Fruit fly (Drosophila melanogaster) whole organism, adult: Measurements from ENCODE around the gene bib.

Experiments used
- CG11617 ChIP-seq: fragments of 200-800 bp; sonication (Bioruptor generic); optimal IDR thresholded peaks from 2 replicates; lab custom pipeline; 2017; ENCODE audit warnings: mild to moderate bottlenecking, missing biosample characterization, missing genetic modification reagents, missing genetic modification characterization
- CG12768 ChIP-seq: fragments of 200-800 bp; sonication (Bioruptor generic); optimal IDR thresholded peaks from 2 replicates; lab custom pipeline; 2017; ENCODE audit warnings: missing biosample characterization, missing genetic modification characterization, mild to moderate bottlenecking, moderate library complexity, missing genetic modification reagents
- CG14711 ChIP-seq: fragments of 200-800 bp; sonication (Bioruptor generic); optimal IDR thresholded peaks from 2 replicates; lab custom pipeline; 2018; ENCODE audit warnings: missing biosample characterization, mild to moderate bottlenecking, missing genetic modification characterization, moderate library complexity
- CG1620 ChIP-seq: fragments of 200-800 bp; sonication (Bioruptor generic); optimal IDR thresholded peaks from 2 replicates; lab custom pipeline; 2016; ENCODE audit warnings: missing biosample characterization, missing genetic modification characterization
- CG33017 ChIP-seq: fragments of 200-800 bp; sonication (Bioruptor generic); optimal IDR thresholded peaks from 2 replicates; lab custom pipeline; 2018; ENCODE audit warnings: missing biosample characterization, mild to moderate bottlenecking, missing genetic modification characterization, moderate library complexity
- CG5204 ChIP-seq: fragments of 200-800 bp; sonication (Bioruptor generic); optimal IDR thresholded peaks from 2 replicates; lab custom pipeline; 2016; ENCODE audit warnings: missing biosample characterization, missing genetic modification characterization
- CG7045 ChIP-seq: fragments of 200-800 bp; sonication (Bioruptor generic); optimal IDR thresholded peaks from 2 replicates; lab custom pipeline; 2017; ENCODE audit warnings: missing biosample characterization, mild to moderate bottlenecking, missing genetic modification characterization
- CG7101 ChIP-seq: fragments of 200-800 bp; sonication (Bioruptor generic); optimal IDR thresholded peaks from 2 replicates; lab custom pipeline; 2018; ENCODE audit warnings: missing biosample characterization, mild to moderate bottlenecking, missing genetic modification characterization, moderate library complexity
- Clk ChIP-seq: fragments of 200-800 bp; sonication (Bioruptor generic); optimal IDR thresholded peaks from 2 replicates; lab custom pipeline; 2017; ENCODE audit warnings: missing biosample characterization, missing genetic modification characterization
- Crg-1 ChIP-seq: fragments of 200-800 bp; sonication (Bioruptor generic); optimal IDR thresholded peaks from 2 replicates; lab custom pipeline; 2016; ENCODE audit warnings: missing biosample characterization, missing genetic modification characterization
- Hr96 ChIP-seq: fragments of 200-800 bp; sonication (Bioruptor generic); optimal IDR thresholded peaks from 2 replicates; lab custom pipeline; 2016; ENCODE audit warnings: missing biosample characterization, missing genetic modification characterization
- Mnt ChIP-seq: fragments of 200-800 bp; sonication (Bioruptor generic); optimal IDR thresholded peaks from 2 replicates; lab custom pipeline; 2016; ENCODE audit warnings: missing biosample characterization, mild to moderate bottlenecking, missing genetic modification characterization
- bab1 ChIP-seq: fragments of 200-800 bp; sonication (Bioruptor generic); optimal IDR thresholded peaks from 3 replicates; lab custom pipeline; 2019; ENCODE audit warnings: missing biosample characterization, mild to moderate bottlenecking, missing genetic modification characterization, moderate library complexity
- cic ChIP-seq: fragments of 200-800 bp; sonication (Bioruptor generic); optimal IDR thresholded peaks from 2 replicates; lab custom pipeline; 2017; ENCODE audit warnings: missing biosample characterization, mild to moderate bottlenecking, missing genetic modification characterization, moderate library complexity
- cnc ChIP-seq, 2 experiments: fragments of >200 bp; optimal IDR thresholded peaks; 2 replicates each; lab custom pipeline; 2017
- kay ChIP-seq: fragments of 200-800 bp; sonication (Bioruptor generic); peaks from one replicate; lab custom pipeline; 2016; ENCODE audit warnings: missing biosample characterization, missing genetic modification characterization, borderline replicate concordance
- ovo ChIP-seq: fragments of 200-800 bp; sonication (Bioruptor generic); optimal IDR thresholded peaks from 2 replicates; lab custom pipeline; 2016; ENCODE audit warnings: missing biosample characterization, missing genetic modification characterization
- pad ChIP-seq: fragments of 200-800 bp; sonication (Bioruptor generic); optimal IDR thresholded peaks from 3 replicates; lab custom pipeline; 2017; ENCODE audit warnings: missing biosample characterization, missing genetic modification characterization, mild to moderate bottlenecking, moderate library complexity, missing genetic modification reagents
- tj ChIP-seq: fragments of 200-800 bp; sonication (Bioruptor generic); optimal IDR thresholded peaks from 3 replicates; lab custom pipeline; 2017; ENCODE audit warnings: missing biosample characterization, mild to moderate bottlenecking, missing genetic modification characterization, moderate library complexity
- toe ChIP-seq: fragments of 200-800 bp; sonication (Bioruptor generic); optimal IDR thresholded peaks from 2 replicates; lab custom pipeline; 2016; ENCODE audit warnings: missing biosample characterization, missing genetic modification characterization

bib gene

DNA sequence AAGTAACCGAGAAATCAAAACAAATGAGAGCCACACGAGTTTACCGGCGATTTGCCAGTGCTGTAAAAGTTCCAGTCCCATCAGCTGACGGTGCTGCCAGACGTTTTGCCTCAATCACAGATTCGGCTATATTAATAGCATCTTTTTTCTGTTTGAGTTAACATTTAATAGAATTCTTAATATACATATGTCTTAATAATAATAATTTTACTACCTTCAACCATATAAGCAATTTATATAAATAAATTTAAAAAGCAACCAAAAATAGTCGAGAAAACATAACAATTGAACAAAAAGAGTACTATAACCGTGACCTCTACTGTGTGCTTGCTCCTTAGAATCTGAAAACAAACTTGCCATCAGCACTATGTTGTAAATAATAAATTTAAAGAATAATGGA lies 30.3 kb upstream of the bib start, which contains the start of the genes CG13126 and CG4709:
CG13126 (minus strand) TSS at position 63 of the 400 bp plus-strand sequence.
CG4709 (plus strand) TSS at position 207 of the 400 bp plus-strand sequence.
- TF ChIP-seq CG33017 (peak; percentile 89), CG5204 (GFP tag; lab: Kevin White, UChicago) (no peak), CG14711 (tag; lab: Kevin White, UChicago) (peak; percentile 95), Clk (GFP tag; lab: Kevin White, UChicago) (peak; percentile 61), CG7045 (peak; percentile 89), CG1620 (no peak), tj (GFP tag; lab: Kevin White, UChicago) (peak; percentile 61), cic (GFP tag; lab: Kevin White, UChicago) (peak; percentile 50), CG11617 (GFP tag; lab: Kevin White, UChicago) (peak; percentile 89), toe (GFP tag; lab: Kevin White, UChicago) (peak; percentile 60), bab1 (peak; percentile 92), Mnt (GFP tag; lab: Kevin White, UChicago) (peak; percentile 85), pad (GFP tag; lab: Kevin White, UChicago) (peak; percentile 79), cnc (optimal IDR thresholded peaks at IDR 0.05; lab: Kevin White, UChicago) (no peak), ovo (GFP tag; lab: Kevin White, UChicago) (peak; percentile 38), CG12768 (GFP tag; lab: Kevin White, UChicago) (peak; percentile 90), Crg-1 (GFP tag; lab: Kevin White, UChicago) (peak; percentile 69), kay (GFP tag; lab: Kevin White, UChicago) (no peak), CG7101 (peak; percentile 94), Hr96 (GFP tag; lab: Kevin White, UChicago) (peak; percentile 17)

dm6 chr2L:9954696-9955095 lies 29.7 kb upstream of the bib start:
- TF ChIP-seq cnc (optimal IDR thresholded peaks at IDR 0.05; lab: Kevin White, UChicago) (no peak), ovo (GFP tag; lab: Kevin White, UChicago) (no peak), Mnt (GFP tag; lab: Kevin White, UChicago) (no peak), CG7045 (no peak), Hr96 (GFP tag; lab: Kevin White, UChicago) (no peak), CG5204 (GFP tag; lab: Kevin White, UChicago) (no peak), Crg-1 (GFP tag; lab: Kevin White, UChicago) (no peak), CG14711 (tag; lab: Kevin White, UChicago) (no peak)

DNA sequence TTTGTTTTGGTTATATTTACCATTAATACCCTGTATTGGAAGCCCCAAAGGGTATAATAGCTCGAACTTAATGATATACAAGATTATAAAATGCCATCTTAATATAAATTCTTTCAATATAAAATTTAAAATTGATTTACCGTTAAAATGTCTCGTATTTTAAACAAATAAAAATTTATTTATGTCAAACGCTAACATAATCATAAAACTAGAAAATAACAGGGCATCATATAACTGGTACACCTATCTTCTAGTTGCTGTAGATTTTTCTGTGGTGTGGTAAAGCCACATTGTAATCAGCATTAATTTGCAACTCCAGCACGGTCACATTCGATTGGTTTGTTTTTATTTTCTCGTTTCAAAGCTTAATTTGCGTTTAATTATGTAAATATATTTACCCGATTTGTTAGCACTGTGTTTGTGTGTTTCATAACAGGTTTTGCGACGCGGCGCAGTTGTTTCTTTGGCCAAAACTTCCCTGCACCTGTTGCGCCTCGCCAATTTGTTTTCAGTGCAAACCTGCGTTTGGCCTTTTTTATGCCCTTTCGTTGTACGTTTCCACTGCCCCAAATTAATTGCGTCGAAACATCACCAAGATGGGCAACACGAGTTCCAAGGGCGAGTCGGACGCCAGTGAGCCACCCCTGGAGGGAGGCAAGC lies 27.3 kb upstream of the bib start, which contains the start of the genes CG4658 and CG5846:
CG4658 (plus strand) TSS at position 140 of the 660 bp plus-strand sequence.
CG5846 (minus strand) TSS at position 245 of the 660 bp plus-strand sequence.
- no peak for TF ChIP-seq toe (GFP tag; lab: Kevin White, UChicago)
- peak; percentile 45 for TF ChIP-seq Clk (GFP tag; lab: Kevin White, UChicago)
- TF ChIP-seq CG12768 (GFP tag; lab: Kevin White, UChicago), result peak; percentile 85
- TF ChIP-seq CG7045, result peak; percentile 84
- no peak for TF ChIP-seq CG5204 (GFP tag; lab: Kevin White, UChicago)
- peak; percentile 92 for TF ChIP-seq CG11617 (GFP tag; lab: Kevin White, UChicago)
- TF ChIP-seq tj (GFP tag; lab: Kevin White, UChicago), result peak; percentile 68
- TF ChIP-seq Hr96 (GFP tag; lab: Kevin White, UChicago), result no peak
- peak; percentile 96 for TF ChIP-seq bab1
- TF ChIP-seq ovo (GFP tag; lab: Kevin White, UChicago), result peak; percentile 65
- peak; percentile 94 for TF ChIP-seq CG14711 (tag; lab: Kevin White, UChicago)
- no peak for TF ChIP-seq kay (GFP tag; lab: Kevin White, UChicago)
- TF ChIP-seq cic (GFP tag; lab: Kevin White, UChicago), result peak; percentile 51
- peak; percentile 95 for TF ChIP-seq CG7101
- TF ChIP-seq pad (GFP tag; lab: Kevin White, UChicago), result peak; percentile 64
- peak; percentile 74 for TF ChIP-seq Mnt (GFP tag; lab: Kevin White, UChicago)
- no peak for TF ChIP-seq cnc (optimal IDR thresholded peaks at IDR 0.05; lab: Kevin White, UChicago)
- peak; percentile 83 for TF ChIP-seq CG1620
- peak; percentile 93 for TF ChIP-seq CG33017
- TF ChIP-seq Crg-1 (GFP tag; lab: Kevin White, UChicago), result peak; percentile 73

- no peak for TF ChIP-seq Mnt (GFP tag; lab: Kevin White, UChicago)
Observed at dm6 chr2L:9960758-9961157, 23.7 kb upstream of the bib start.

- TF ChIP-seq toe (GFP tag; lab: Kevin White, UChicago), result no peak
- peak; percentile 71 for TF ChIP-seq bab1
- TF ChIP-seq Clk (GFP tag; lab: Kevin White, UChicago), result no peak
- no peak for TF ChIP-seq CG1620
- no peak for TF ChIP-seq CG33017
- peak; percentile 47 for TF ChIP-seq CG7101
- no peak for TF ChIP-seq Hr96 (GFP tag; lab: Kevin White, UChicago)
- peak; percentile 15 for TF ChIP-seq Mnt (GFP tag; lab: Kevin White, UChicago)
- peak; percentile 22 for TF ChIP-seq CG11617 (GFP tag; lab: Kevin White, UChicago)
- peak; percentile 16 for TF ChIP-seq CG14711 (tag; lab: Kevin White, UChicago)
- no peak for TF ChIP-seq ovo (GFP tag; lab: Kevin White, UChicago)
- no peak for TF ChIP-seq tj (GFP tag; lab: Kevin White, UChicago)
Observed at dm6 chr2L:9963603-9964042, 20.8 kb upstream of the bib start, which contains the start of gene CG5850. TSS of gene CG5850 (minus strand) at chr2L:9963949.
